In the genomic region with DNA sequence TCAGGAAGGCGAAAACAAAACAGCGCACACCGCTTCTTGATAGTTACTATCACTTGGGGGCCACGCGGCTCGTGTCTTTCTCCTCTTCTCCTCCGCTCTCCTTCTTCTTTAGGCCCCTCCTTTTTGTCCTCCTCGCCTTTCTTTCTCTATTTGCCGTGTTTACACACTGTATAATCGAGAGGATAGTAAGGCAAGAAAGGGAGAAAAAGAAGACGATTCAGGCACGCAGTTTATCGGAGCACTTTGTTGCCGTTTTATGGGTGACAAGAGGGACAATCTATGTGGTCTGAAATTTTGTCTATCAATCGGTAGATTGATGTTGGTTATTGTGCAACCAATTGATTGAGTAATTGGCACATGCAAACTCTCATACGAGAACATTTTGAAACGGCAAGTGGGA, we compare ENCODE assay signal across 8 worm cellular contexts.
TF ChIP-seq lines count a peak whose summit lies in the region.

A gene (minus strand): TSS at position 292 of the 400 bp plus-strand sequence.

TF ChIP-seq in whole organism, L1 larva, 84 proteins besides CTCF, POLR2A, EP300 and RAD21 (continues in another document):
- TF ChIP-seq grh-1 (GFP tag; IDR thresholded peaks at IDR 0.05; lab: Robert Waterston, UW) = no peak
- peak; percentile 68 for TF ChIP-seq elt-2 (tag; optimal IDR thresholded peaks at IDR 0.05; lab: Kevin White, UChicago)
- TF ChIP-seq aha-1 (tag; optimal IDR thresholded peaks at IDR 0.05; lab: Kevin White, UChicago) = no peak
- no peak for TF ChIP-seq ztf-4 (tag; optimal IDR thresholded peaks at IDR 0.05; lab: Kevin White, UChicago)
- TF ChIP-seq C04F5.9 (tag; optimal IDR thresholded peaks at IDR 0.05; lab: Kevin White, UChicago) = no peak
- no peak for TF ChIP-seq ceh-90 (tag; optimal IDR thresholded peaks at IDR 0.05; lab: Kevin White, UChicago)
- TF ChIP-seq lin-35 (GFP tag; optimal IDR thresholded peaks at IDR 0.05; lab: Kevin White, UChicago) = peak in 1 of 2 experiments; percentile 33
- TF ChIP-seq dpl-1 (GFP tag; optimal IDR thresholded peaks at IDR 0.05; lab: Kevin White, UChicago) = no peak
- TF ChIP-seq mef-2 (tag; optimal IDR thresholded peaks at IDR 0.05; lab: Kevin White, UChicago) = no peak
- TF ChIP-seq unc-86 (tag; optimal IDR thresholded peaks at IDR 0.05; lab: Kevin White, UChicago) = no peak
- no peak for TF ChIP-seq nhr-47 (tag; optimal IDR thresholded peaks at IDR 0.05; lab: Kevin White, UChicago)

TF ChIP-seq in whole organism, L2 larva, 48 proteins besides CTCF, POLR2A, EP300 and RAD21 (continues in another document):
- TF ChIP-seq nhr-25 (tag; optimal IDR thresholded peaks at IDR 0.05; lab: Kevin White, UChicago) = no peak
- no peak for TF ChIP-seq lin-11 (tag; optimal IDR thresholded peaks at IDR 0.05; lab: Kevin White, UChicago)
- no peak for TF ChIP-seq ceh-16 (tag; optimal IDR thresholded peaks at IDR 0.05; lab: Kevin White, UChicago)
- TF ChIP-seq skn-1 (tag; optimal IDR thresholded peaks at IDR 0.05; lab: Kevin White, UChicago) = no peak
- no peak for TF ChIP-seq nhr-237 (tag; optimal IDR thresholded peaks at IDR 0.05; lab: Kevin White, UChicago)
- peak; percentile 28 for TF ChIP-seq fos-1 (tag; optimal IDR thresholded peaks at IDR 0.05; lab: Kevin White, UChicago)
- TF ChIP-seq gmeb-1 (tag; optimal IDR thresholded peaks at IDR 0.05; lab: Kevin White, UChicago) = peak; percentile 42
- peak; percentile 46 for TF ChIP-seq nhr-129 (tag; optimal IDR thresholded peaks at IDR 0.05; lab: Kevin White, UChicago)
- TF ChIP-seq egl-27 (tag; optimal IDR thresholded peaks at IDR 0.05; lab: Kevin White, UChicago) = no peak
- no peak for TF ChIP-seq C34F6.9 (tag; optimal IDR thresholded peaks at IDR 0.05; lab: Kevin White, UChicago)
- TF ChIP-seq R02D3.7 (tag; optimal IDR thresholded peaks at IDR 0.05; lab: Kevin White, UChicago) = no peak

TF ChIP-seq in whole organism, L3 larva, 47 proteins besides CTCF, POLR2A, EP300 and RAD21:
- TF ChIP-seq jun-1 (tag; optimal IDR thresholded peaks at IDR 0.05; lab: Kevin White, UChicago) = peak; percentile 34
- no peak for TF ChIP-seq ZK546.5 (tag; optimal IDR thresholded peaks at IDR 0.05; lab: Kevin White, UChicago)
- TF ChIP-seq nhr-67 (tag; optimal IDR thresholded peaks at IDR 0.05; lab: Kevin White, UChicago) = no peak
- no peak for TF ChIP-seq lsy-12 (tag; optimal IDR thresholded peaks at IDR 0.05; lab: Kevin White, UChicago)
- TF ChIP-seq pqm-1 (tag; optimal IDR thresholded peaks at IDR 0.05; lab: Kevin White, UChicago) = peak; percentile 78
- TF ChIP-seq pha-4 (tag; optimal IDR thresholded peaks at IDR 0.05; lab: Kevin White, UChicago) = peak; percentile 56
- peak; percentile 82 for TF ChIP-seq elt-2 (tag; optimal IDR thresholded peaks at IDR 0.05; lab: Kevin White, UChicago)

TF ChIP-seq in whole organism, L4 larva, 104 proteins besides CTCF, POLR2A, EP300 and RAD21 (continues in another document):
- TF ChIP-seq daf-16 (GFP tag; optimal IDR thresholded peaks at IDR 0.05; lab: Kevin White, UChicago) (no peak), daf-16 (tag; optimal IDR thresholded peaks at IDR 0.05; lab: Kevin White, UChicago) (peak; percentile 78), gei-8 (GFP tag; optimal IDR thresholded peaks at IDR 0.05; lab: Kevin White, UChicago) (no peak), mxl-3 (GFP tag; optimal IDR thresholded peaks at IDR 0.05; lab: Kevin White, UChicago) (peak; percentile 10), php-3 (GFP tag; IDR thresholded peaks at IDR 0.05; lab: Robert Waterston, UW) (peak; percentile 69), tra-1 (GFP tag; IDR thresholded peaks at IDR 0.05; lab: Robert Waterston, UW) (0 out of 2 replicates have a peak, but pooled peaks have one; percentile 15), unc-39 (tag; optimal IDR thresholded peaks at IDR 0.05; lab: Kevin White, UChicago) (no peak), madf-9 (GFP tag; conservative IDR thresholded peaks at IDR 0.05; lab: Robert Waterston, UW) (no peak), mdl-1 (tag; optimal IDR thresholded peaks at IDR 0.05; lab: Kevin White, UChicago) (peak; percentile 48 to 68), Y75B8A.6 (GFP tag; IDR thresholded peaks at IDR 0.05; lab: Robert Waterston, UW) (no peak), nhr-41 (GFP tag; IDR thresholded peaks at IDR 0.05; lab: Robert Waterston, UW) (no peak), lin-39 (tag; optimal IDR thresholded peaks at IDR 0.05; lab: Kevin White, UChicago) (no peak)

TF ChIP-seq in whole organism, early embryonic, 17 proteins besides CTCF, POLR2A, EP300 and RAD21:
- TF ChIP-seq hmg-4 (GFP tag; optimal IDR thresholded peaks at IDR 0.05; lab: Kevin White, UChicago) = peak; percentile 22
- TF ChIP-seq pes-1 (GFP tag; IDR thresholded peaks at IDR 0.05; lab: Robert Waterston, UW) = no peak
- no peak for TF ChIP-seq hmbx-1 (tag; optimal IDR thresholded peaks at IDR 0.05; lab: Kevin White, UChicago)
- no peak for TF ChIP-seq scrt-1 (GFP tag; IDR thresholded peaks at IDR 0.05; lab: Robert Waterston, UW)

TF ChIP-seq in whole organism, late embryonic, 69 proteins besides CTCF, POLR2A, EP300 and RAD21:
- no peak for TF ChIP-seq tbx-2 (tag; optimal IDR thresholded peaks at IDR 0.05; lab: Kevin White, UChicago)
- no peak for TF ChIP-seq mec-3 (tag; optimal IDR thresholded peaks at IDR 0.05; lab: Kevin White, UChicago; ENCODE audit: borderline replicate concordance)
- no peak for TF ChIP-seq ref-2 (tag; optimal IDR thresholded peaks at IDR 0.05; lab: Kevin White, UChicago)
- TF ChIP-seq elt-2 (tag; optimal IDR thresholded peaks at IDR 0.05; lab: Kevin White, UChicago) = peak; percentile 76
- TF ChIP-seq odd-2 (tag; optimal IDR thresholded peaks at IDR 0.05; lab: Kevin White, UChicago) = no peak

TF ChIP-seq in whole organism, mixed stage, embryonic, 35 proteins besides CTCF, POLR2A, EP300 and RAD21:
- TF ChIP-seq pha-4 (tag; optimal IDR thresholded peaks at IDR 0.05; lab: Kevin White, UChicago) (peak; percentile 69), mab-5 (tag; optimal IDR thresholded peaks at IDR 0.05; lab: Kevin White, UChicago) (no peak)

TF ChIP-seq in whole organism, young adult, 124 proteins besides CTCF, POLR2A, EP300 and RAD21 (continues in another document):
- TF ChIP-seq F57C9.4 (tag; optimal IDR thresholded peaks at IDR 0.05; lab: Kevin White, UChicago) = no peak
- TF ChIP-seq fkh-3 (tag; optimal IDR thresholded peaks at IDR 0.05; lab: Kevin White, UChicago) = no peak
- no peak for TF ChIP-seq nfyb-1 (GFP tag; IDR thresholded peaks at IDR 0.05; lab: Robert Waterston, UW)
- no peak for TF ChIP-seq B0035.1 (tag; optimal IDR thresholded peaks at IDR 0.05; lab: Kevin White, UChicago)
- no peak for TF ChIP-seq akir-1 (GFP tag; optimal IDR thresholded peaks at IDR 0.05; lab: Kevin White, UChicago)
- no peak for TF ChIP-seq sptf-2 (GFP tag; optimal IDR thresholded peaks at IDR 0.05; lab: Kevin White, UChicago)
- peak; percentile 12 for TF ChIP-seq attf-5 (GFP tag; optimal IDR thresholded peaks at IDR 0.05; lab: Kevin White, UChicago)
- no peak for TF ChIP-seq F22D6.2 (tag; optimal IDR thresholded peaks at IDR 0.05; lab: Kevin White, UChicago)
- TF ChIP-seq B0261.1 (tag; optimal IDR thresholded peaks at IDR 0.05; lab: Kevin White, UChicago) = no peak
- peak; percentile 17 for TF ChIP-seq ztf-22 (GFP tag; optimal IDR thresholded peaks at IDR 0.05; lab: Kevin White, UChicago)
- no peak for TF ChIP-seq snpc-4 (GFP tag; optimal IDR thresholded peaks at IDR 0.05; lab: Kevin White, UChicago)
- no peak for TF ChIP-seq snpc-4 (tag; optimal IDR thresholded peaks at IDR 0.05; lab: Kevin White, UChicago)
- TF ChIP-seq aptf-2 (GFP tag; conservative IDR thresholded peaks at IDR 0.05; lab: Robert Waterston, UW) = no peak
- TF ChIP-seq madf-6 (GFP tag; IDR thresholded peaks at IDR 0.05; lab: Robert Waterston, UW) = no peak
- TF ChIP-seq ceh-79 (tag; optimal IDR thresholded peaks at IDR 0.05; lab: Kevin White, UChicago) = no peak
- TF ChIP-seq nhr-80 (tag; optimal IDR thresholded peaks at IDR 0.05; lab: Kevin White, UChicago) = peak; percentile 97
- no peak for TF ChIP-seq xnd-1 (tag; optimal IDR thresholded peaks at IDR 0.05; lab: Kevin White, UChicago)
- no peak for TF ChIP-seq tbx-9 (tag; optimal IDR thresholded peaks at IDR 0.05; lab: Kevin White, UChicago; ENCODE audit: borderline replicate concordance)
- no peak for TF ChIP-seq ceh-27 (GFP tag; optimal IDR thresholded peaks at IDR 0.05; lab: Kevin White, UChicago)
- no peak for TF ChIP-seq snpc-3.4 (tag; optimal IDR thresholded peaks at IDR 0.05; lab: Kevin White, UChicago)
- TF ChIP-seq lsl-1 (GFP tag; optimal IDR thresholded peaks at IDR 0.05; lab: Kevin White, UChicago) = no peak
- no peak for TF ChIP-seq nhr-27 (tag; optimal IDR thresholded peaks at IDR 0.05; lab: Kevin White, UChicago)
- no peak for TF ChIP-seq T07F8.4 (tag; optimal IDR thresholded peaks at IDR 0.05; lab: Kevin White, UChicago)
- TF ChIP-seq madf-10 (tag; optimal IDR thresholded peaks at IDR 0.05; lab: Kevin White, UChicago) = no peak
- no peak for TF ChIP-seq ceh-40 (GFP tag; IDR thresholded peaks at IDR 0.05; lab: Robert Waterston, UW)
- TF ChIP-seq mcd-1 (GFP tag; IDR thresholded peaks at IDR 0.05; lab: Robert Waterston, UW) = no peak
- TF ChIP-seq nhr-90 (tag; optimal IDR thresholded peaks at IDR 0.05; lab: Kevin White, UChicago) = peak; percentile 35
- TF ChIP-seq unc-62 (GFP tag; optimal IDR thresholded peaks at IDR 0.05; lab: Kevin White, UChicago) = no peak
- no peak for TF ChIP-seq dpl-1 (GFP tag; optimal IDR thresholded peaks at IDR 0.05; lab: Kevin White, UChicago)
- TF ChIP-seq egrh-3 (GFP tag; IDR thresholded peaks at IDR 0.05; lab: Robert Waterston, UW) = no peak
- TF ChIP-seq let-607 (tag; optimal IDR thresholded peaks at IDR 0.05; lab: Kevin White, UChicago) = peak; percentile 28 to 63
- TF ChIP-seq chd-7 (tag; optimal IDR thresholded peaks at IDR 0.05; lab: Kevin White, UChicago) = no peak
- TF ChIP-seq ztf-18 (tag; optimal IDR thresholded peaks at IDR 0.05; lab: Kevin White, UChicago) = no peak
- TF ChIP-seq dox-1 (GFP tag; IDR thresholded peaks at IDR 0.05; lab: Robert Waterston, UW) = peak; percentile 74
- no peak for TF ChIP-seq cebp-1 (GFP tag; IDR thresholded peaks at IDR 0.05; lab: Robert Waterston, UW)
- no peak for TF ChIP-seq cebp-1 (tag; optimal IDR thresholded peaks at IDR 0.05; lab: Kevin White, UChicago)
- TF ChIP-seq lin-26 (GFP tag; IDR thresholded peaks at IDR 0.05; lab: Robert Waterston, UW) = no peak
- TF ChIP-seq T26A5.8 (tag; optimal IDR thresholded peaks at IDR 0.05; lab: Kevin White, UChicago) = no peak
- no peak for TF ChIP-seq ceh-58 (GFP tag; IDR thresholded peaks at IDR 0.05; lab: Robert Waterston, UW)
- TF ChIP-seq Y53F4B.3 (GFP tag; IDR thresholded peaks at IDR 0.05; lab: Robert Waterston, UW) = no peak
- no peak for TF ChIP-seq F57A8.1 (GFP tag; optimal IDR thresholded peaks at IDR 0.05; lab: Kevin White, UChicago)
- no peak for TF ChIP-seq ZK185.1 (tag; optimal IDR thresholded peaks at IDR 0.05; lab: Kevin White, UChicago; ENCODE audit: poor library complexity, severe bottlenecking)
- no peak for TF ChIP-seq D2030.7 (GFP tag; IDR thresholded peaks at IDR 0.05; lab: Robert Waterston, UW)
